Fruit fly (Drosophila melanogaster): ENCODE data around the gene CG6276.

Gene CG6276

DNA sequence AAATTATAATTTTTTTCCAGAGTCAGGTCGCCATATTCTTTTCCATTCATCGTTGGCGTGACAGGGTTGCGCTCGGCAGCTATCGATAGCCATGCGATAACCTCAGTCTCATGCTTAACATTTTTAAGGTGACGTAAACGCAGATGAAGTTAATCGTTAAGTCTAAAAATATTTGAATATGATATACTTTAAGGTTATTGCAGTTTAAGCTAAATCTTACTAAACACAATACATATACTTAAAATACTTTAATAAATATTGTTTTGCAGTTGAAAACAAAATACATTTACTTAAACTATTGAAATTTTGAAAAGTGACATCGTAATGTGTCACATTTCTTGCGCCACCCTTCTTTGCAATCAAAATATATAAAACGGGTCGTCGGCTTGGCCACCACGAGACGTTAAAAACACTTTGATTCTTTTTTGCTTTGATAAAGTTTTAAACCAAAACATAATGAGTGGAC, 44.7 kb downstream of the CG6276 start, which contains the start of the genes Cp190 and CG4338 (continued):
- peak; percentile 80 for TF ChIP-seq GATAe (GFP tag; conservative IDR thresholded peaks at IDR 0.05)
- peak; percentile 93 for TF ChIP-seq onecut (GFP tag; IDR thresholded peaks at IDR 0.05)
- peak; percentile 93 for TF ChIP-seq CG3838 (GFP tag; optimal IDR thresholded peaks at IDR 0.05)
- TF ChIP-seq Dad (GFP tag; optimal IDR thresholded peaks at IDR 0.05), result peak; percentile 87
- TF ChIP-seq lab (GFP tag; optimal IDR thresholded peaks at IDR 0.05), result peak; percentile 98
- TF ChIP-seq p53 (GFP tag; optimal IDR thresholded peaks at IDR 0.05), result peak; percentile 55
- TF ChIP-seq esg (GFP tag; conservative IDR thresholded peaks at IDR 0.05), result peak; percentile 98
- TF ChIP-seq CG9876 (GFP tag; optimal IDR thresholded peaks at IDR 0.05), result peak; percentile 66
- peak; percentile 78 for TF ChIP-seq pzg (GFP tag; optimal IDR thresholded peaks at IDR 0.05)
- TF ChIP-seq CG6854 (GFP tag; optimal IDR thresholded peaks at IDR 0.05), result peak; percentile 95
- TF ChIP-seq h (optimal IDR thresholded peaks at IDR 0.05), result no peak
- TF ChIP-seq mam (GFP tag; optimal IDR thresholded peaks at IDR 0.05), result peak; percentile 93
- peak; percentile 89 for TF ChIP-seq CG8359 (GFP tag; optimal IDR thresholded peaks at IDR 0.05; ENCODE audit: borderline replicate concordance)
- no peak for TF ChIP-seq CG1832 (GFP tag; optimal IDR thresholded peaks at IDR 0.05)
- peak; percentile 91 for TF ChIP-seq otp (GFP tag; IDR thresholded peaks at IDR 0.05)
- peak; percentile 99 for TF ChIP-seq dmrt11E (tag; optimal IDR thresholded peaks at IDR 0.05)
- peak; percentile 92 for TF ChIP-seq ems (GFP tag; optimal IDR thresholded peaks at IDR 0.05)
- peak; percentile 95 for TF ChIP-seq wor (GFP tag; IDR thresholded peaks at IDR 0.05)
- peak; percentile 99 for TF ChIP-seq HmgZ (tag; optimal IDR thresholded peaks at IDR 0.05)
- TF ChIP-seq CG14710 (tag; optimal IDR thresholded peaks at IDR 0.05), result peak; percentile 99
- TF ChIP-seq chn (GFP tag; optimal IDR thresholded peaks at IDR 0.05), result peak; percentile 95
- TF ChIP-seq Spps (tag; optimal IDR thresholded peaks at IDR 0.05), result peak; percentile 97
- peak; percentile 99 for TF ChIP-seq CG12391 (tag; optimal IDR thresholded peaks at IDR 0.05)
- TF ChIP-seq sqz (GFP tag; optimal IDR thresholded peaks at IDR 0.05), result peak; percentile 99
- TF ChIP-seq C15 (GFP tag; IDR thresholded peaks at IDR 0.05), result peak; percentile 86
- TF ChIP-seq Camta (GFP tag; optimal IDR thresholded peaks at IDR 0.05), result peak; percentile 93
- TF ChIP-seq Oli (tag; optimal IDR thresholded peaks at IDR 0.05), result peak; percentile 98
- peak; percentile 87 for TF ChIP-seq CG7987 (GFP tag; optimal IDR thresholded peaks at IDR 0.05)
- TF ChIP-seq twi (tag; optimal IDR thresholded peaks at IDR 0.05), result peak; percentile 98
- peak; percentile 86 for TF ChIP-seq NK7.1 (GFP tag; optimal IDR thresholded peaks at IDR 0.05)
- TF ChIP-seq H15 (GFP tag; IDR thresholded peaks at IDR 0.05), result peak; percentile 87
- TF ChIP-seq lbe (GFP tag; optimal IDR thresholded peaks at IDR 0.05), result peak; percentile 95
- peak; percentile 100 for TF ChIP-seq CoRest (tag; optimal IDR thresholded peaks at IDR 0.05)
- peak; percentile 98 for TF ChIP-seq grau (tag; optimal IDR thresholded peaks at IDR 0.05)
- peak; percentile 93 for TF ChIP-seq Hmx (GFP tag; optimal IDR thresholded peaks at IDR 0.05)
- peak; percentile 95 for TF ChIP-seq CG18764 (GFP tag; optimal IDR thresholded peaks at IDR 0.05)
- TF ChIP-seq Ada2b (GFP tag; IDR thresholded peaks at IDR 0.05), result peak; percentile 94
- peak; percentile 97 for TF ChIP-seq croc (GFP tag; conservative IDR thresholded peaks at IDR 0.05)
- peak; percentile 94 to 95 for TF ChIP-seq Pdp1 (GFP tag; optimal IDR thresholded peaks at IDR 0.05)
- peak; percentile 93 for TF ChIP-seq Aef1 (GFP tag; IDR thresholded peaks at IDR 0.05)
- TF ChIP-seq Neu2 (GFP tag; optimal IDR thresholded peaks at IDR 0.05; ENCODE audit: borderline replicate concordance), result no peak
- peak; percentile 95 for TF ChIP-seq cwo (GFP tag; optimal IDR thresholded peaks at IDR 0.05)
- peak; percentile 96 for TF ChIP-seq danr (GFP tag; IDR thresholded peaks at IDR 0.05)
- TF ChIP-seq exex (tag; optimal IDR thresholded peaks at IDR 0.05), result peak; percentile 92
- peak; percentile 58 for TF ChIP-seq ash1 (GFP tag; optimal IDR thresholded peaks at IDR 0.05)
- TF ChIP-seq CG3726 (GFP tag; IDR thresholded peaks at IDR 0.05), result peak; percentile 96
- peak; percentile 96 for TF ChIP-seq cato (GFP tag; optimal IDR thresholded peaks at IDR 0.05; ENCODE audit: borderline replicate concordance)
- peak; percentile 94 for TF ChIP-seq CG6272 (GFP tag; IDR thresholded peaks at IDR 0.05)
- TF ChIP-seq Adf1 (GFP tag; IDR thresholded peaks at IDR 0.05), result peak; percentile 79
- peak; percentile 98 for TF ChIP-seq zen (tag; optimal IDR thresholded peaks at IDR 0.05)
- TF ChIP-seq CG12299 (tag; optimal IDR thresholded peaks at IDR 0.05), result peak; percentile 99

Data from whole organism, embryonic.